Fruit fly (Drosophila melanogaster) whole organism, embryonic: ENCODE measurements around the gene CG1074.

Experiments used
- Abd-B ChIP-seq: fragments of 200-800 bp; sonication (Bioruptor generic); optimal IDR thresholded peaks from 2 replicates; lab custom pipeline; 2018; ENCODE audit warnings: missing biosample characterization, mild to moderate bottlenecking, missing genetic modification characterization, moderate library complexity
- C15 ChIP-seq: fragments of 200-800 bp; sonication (Bioruptor generic); IDR thresholded peaks from 3 replicates; pipeline ENCODE4 v1.3.6; 2022; ENCODE audit warnings: missing biosample characterization, missing genetic modification characterization
- CG10654 ChIP-seq: fragments of 200-800 bp; sonication (Bioruptor generic); optimal IDR thresholded peaks from 2 replicates; lab custom pipeline; 2016; ENCODE audit warnings: missing biosample characterization, missing genetic modification characterization
- CG11723 ChIP-seq: fragments of 200-800 bp; sonication (Bioruptor generic); optimal IDR thresholded peaks from 2 replicates; lab custom pipeline; 2017; ENCODE audit warnings: missing biosample characterization, mild to moderate bottlenecking, missing genetic modification characterization
- CG1233 ChIP-seq: fragments of 200-800 bp; sonication (Bioruptor generic); optimal IDR thresholded peaks from 4 replicates; lab custom pipeline; 2018; ENCODE audit warnings: missing biosample characterization, mild to moderate bottlenecking, missing genetic modification characterization
- CG14710 ChIP-seq: fragments of 200-800 bp; sonication (Bioruptor generic); optimal IDR thresholded peaks from 3 replicates; lab custom pipeline; 2019; ENCODE audit warnings: missing biosample characterization, mild to moderate bottlenecking, missing genetic modification characterization, moderate library complexity
- CG15073 ChIP-seq: fragments of 200-800 bp; sonication (Bioruptor generic); optimal IDR thresholded peaks from 2 replicates; lab custom pipeline; 2016; ENCODE audit warnings: missing biosample characterization, missing genetic modification characterization
- CG16815 ChIP-seq: fragments of 200-800 bp; sonication (Bioruptor generic); optimal IDR thresholded peaks from 3 replicates; lab custom pipeline; 2017; ENCODE audit warnings: missing biosample characterization, mild to moderate bottlenecking, missing genetic modification characterization
- CG17568 ChIP-seq: fragments of 200-800 bp; sonication (Bioruptor generic); optimal IDR thresholded peaks from 2 replicates; lab custom pipeline; 2018; ENCODE audit warnings: missing biosample characterization, mild to moderate bottlenecking, missing genetic modification characterization, moderate library complexity
- CG17612 ChIP-seq: fragments of 200-800 bp; sonication (Bioruptor generic); IDR thresholded peaks from 2 replicates; pipeline ENCODE4 v1.3.6; 2022; ENCODE audit warnings: missing biosample characterization, missing genetic modification characterization
- CG17829 ChIP-seq: fragments of 200-800 bp; optimal IDR thresholded peaks from 2 replicates; lab custom pipeline; 2019; ENCODE audit warnings: missing biosample characterization, mild to moderate bottlenecking, missing genetic modification characterization, moderate library complexity
- CG18011 ChIP-seq: fragments of 200-800 bp; sonication (Bioruptor generic); optimal IDR thresholded peaks from 2 replicates; lab custom pipeline; 2017; ENCODE audit warnings: missing biosample characterization, missing genetic modification characterization, mild to moderate bottlenecking, moderate library complexity, missing genotype
- CG2199 ChIP-seq: fragments of 200-800 bp; sonication (Bioruptor generic); IDR thresholded peaks from 3 replicates; pipeline ENCODE4 v1.3.6; 2022; ENCODE audit warnings: missing biosample characterization, missing genetic modification characterization
- CG30403 ChIP-seq: fragments of 200-800 bp; sonication (Bioruptor generic); optimal IDR thresholded peaks from 3 replicates; lab custom pipeline; 2016; ENCODE audit warnings: missing biosample characterization, missing genetic modification characterization
- CG33557 ChIP-seq: fragments of 200-800 bp; sonication (Bioruptor generic); optimal IDR thresholded peaks from 2 replicates; lab custom pipeline; 2019; ENCODE audit warnings: missing biosample characterization, mild to moderate bottlenecking, missing genetic modification characterization, moderate library complexity
- CG34422 ChIP-seq: fragments of 200-800 bp; sonication (Bioruptor generic); IDR thresholded peaks from 3 replicates; pipeline ENCODE4 v1.3.6; 2022; ENCODE audit warnings: missing biosample characterization, missing genetic modification characterization
- CG3995 ChIP-seq: fragments of 200-800 bp; sonication (Bioruptor generic); optimal IDR thresholded peaks from 3 replicates; lab custom pipeline; 2016; ENCODE audit warnings: missing biosample characterization, missing genetic modification characterization
- CG5245 ChIP-seq: fragments of 200-800 bp; sonication (Bioruptor generic); optimal IDR thresholded peaks from 3 replicates; lab custom pipeline; 2016; ENCODE audit warnings: missing biosample characterization, missing genetic modification characterization
- CG6175 ChIP-seq: fragments of 200-800 bp; sonication (Bioruptor generic); IDR thresholded peaks from 3 replicates; pipeline ENCODE4 v1.3.6; 2022; ENCODE audit warnings: missing biosample characterization, missing genetic modification characterization
- CG7928 ChIP-seq: fragments of 200-800 bp; sonication (Bioruptor generic); optimal IDR thresholded peaks from 2 replicates; lab custom pipeline; 2017; ENCODE audit warnings: missing biosample characterization, mild to moderate bottlenecking, missing genetic modification characterization
- CG8924 ChIP-seq: fragments of 200-800 bp; optimal IDR thresholded peaks from 3 replicates; lab custom pipeline; 2019; ENCODE audit warnings: missing biosample characterization, mild to moderate bottlenecking, missing genetic modification characterization, moderate library complexity
- CG9437 ChIP-seq: fragments of 200-800 bp; sonication (Bioruptor generic); optimal IDR thresholded peaks from 2 replicates; lab custom pipeline; 2018; ENCODE audit warnings: missing biosample characterization, mild to moderate bottlenecking, missing genetic modification characterization
- CG9932 ChIP-seq: fragments of 200-800 bp; sonication (Bioruptor generic); IDR thresholded peaks from 2 replicates; pipeline ENCODE4 v1.3.6; 2022; ENCODE audit warnings: missing biosample characterization, missing genetic modification characterization
- CoRest ChIP-seq: fragments of 200-800 bp; sonication (Bioruptor generic); optimal IDR thresholded peaks from 3 replicates; lab custom pipeline; 2018; ENCODE audit warnings: missing biosample characterization, mild to moderate bottlenecking, missing genetic modification characterization, moderate library complexity
- Dbx ChIP-seq: fragments of 200-800 bp; sonication (Bioruptor generic); IDR thresholded peaks from 3 replicates; pipeline ENCODE4 v1.3.6; 2022; ENCODE audit warnings: missing biosample characterization, missing genetic modification characterization
- Dref ChIP-seq: fragments of 200-800 bp; sonication (Bioruptor generic); IDR thresholded peaks from 2 replicates; pipeline ENCODE4 v1.3.6; 2022; ENCODE audit warnings: missing biosample characterization, missing genetic modification characterization
- Fer2 ChIP-seq: fragments of 200-800 bp; sonication (Bioruptor generic); optimal IDR thresholded peaks from 2 replicates; lab custom pipeline; 2018; ENCODE audit warnings: missing biosample characterization, mild to moderate bottlenecking, missing genetic modification characterization, moderate library complexity
- MBD-R2 ChIP-seq: fragments of 200-800 bp; sonication (Bioruptor generic); IDR thresholded peaks from 2 replicates; pipeline ENCODE4 v1.3.6; 2022; ENCODE audit warnings: missing biosample characterization, missing genetic modification characterization
- Mes4 ChIP-seq: fragments of 200-800 bp; sonication (Bioruptor generic); optimal IDR thresholded peaks from 2 replicates; lab custom pipeline; 2016; ENCODE audit warnings: missing biosample characterization, missing genetic modification characterization
- Myb ChIP-seq: fragments of 200-800 bp; sonication (Bioruptor generic); optimal IDR thresholded peaks from 2 replicates; lab custom pipeline; 2016; ENCODE audit warnings: missing biosample characterization, missing genetic modification characterization
- NC2β ChIP-seq: fragments of 200-800 bp; sonication (Bioruptor generic); optimal IDR thresholded peaks from 2 replicates; lab custom pipeline; 2016; ENCODE audit warnings: missing biosample characterization, missing genetic modification characterization
- NfI ChIP-seq: fragments of 200-800 bp; sonication (Bioruptor generic); optimal IDR thresholded peaks from 3 replicates; lab custom pipeline; 2018; ENCODE audit warnings: missing biosample characterization, mild to moderate bottlenecking, missing genetic modification characterization, moderate library complexity
- Rx ChIP-seq: fragments of 200-800 bp; sonication (Bioruptor generic); IDR thresholded peaks from 2 replicates; pipeline ENCODE4 v1.3.6; 2022; ENCODE audit warnings: missing biosample characterization, missing genetic modification characterization
- Xbp1 ChIP-seq: fragments of 200-800 bp; sonication (Bioruptor generic); optimal IDR thresholded peaks from 3 replicates; lab custom pipeline; 2016; ENCODE audit warnings: missing biosample characterization, mild to moderate bottlenecking, missing genetic modification characterization
- ab ChIP-seq: fragments of 200-800 bp; sonication (Bioruptor generic); optimal IDR thresholded peaks from 2 replicates; lab custom pipeline; 2016; ENCODE audit warnings: missing biosample characterization, missing genetic modification characterization
- ap ChIP-seq: fragments of 200-800 bp; sonication (Bioruptor generic); IDR thresholded peaks from 2 replicates; pipeline ENCODE4 v1.3.6; 2022; ENCODE audit warnings: missing biosample characterization, missing genetic modification characterization
- da ChIP-seq: fragments of 200-800 bp; sonication (Bioruptor generic); optimal IDR thresholded peaks from 2 replicates; lab custom pipeline; 2016; ENCODE audit warnings: missing biosample characterization, missing genetic modification characterization
- dimm ChIP-seq: fragments of 200-800 bp; sonication (Bioruptor generic); IDR thresholded peaks from 2 replicates; pipeline ENCODE4 v1.3.6; 2022; ENCODE audit warnings: missing biosample characterization, missing genetic modification characterization
- ems ChIP-seq: fragments of 200-800 bp; sonication (Bioruptor generic); optimal IDR thresholded peaks from 3 replicates; lab custom pipeline; 2016; ENCODE audit warnings: missing biosample characterization, missing genetic modification characterization
- eve ChIP-seq, 2 experiments: fragments of >200 bp; optimal IDR thresholded peaks; 2 replicates each; lab custom pipeline; 2017; ENCODE audit warnings: missing biosample characterization in 2 of 2, missing genetic modification characterization in 2 of 2
- eyg ChIP-seq: fragments of 200-800 bp; sonication (Bioruptor generic); optimal IDR thresholded peaks from 3 replicates; lab custom pipeline; 2016; ENCODE audit warnings: missing biosample characterization, missing genetic modification characterization
- fd96Cb ChIP-seq: fragments of 200-800 bp; sonication (Bioruptor generic); optimal IDR thresholded peaks from 2 replicates; lab custom pipeline; 2018; ENCODE audit warnings: missing biosample characterization, mild to moderate bottlenecking, missing genetic modification characterization, moderate library complexity
- nau ChIP-seq: fragments of 200-800 bp; sonication (Bioruptor generic); optimal IDR thresholded peaks from 3 replicates; lab custom pipeline; 2017; ENCODE audit warnings: missing biosample characterization, mild to moderate bottlenecking, missing genetic modification characterization, missing genetic modification reagents
- pnt ChIP-seq: fragments of 200-800 bp; sonication (Bioruptor generic); optimal IDR thresholded peaks from 3 replicates; lab custom pipeline; 2016; ENCODE audit warnings: missing biosample characterization, missing genetic modification characterization
- sisA ChIP-seq: fragments of 200-800 bp; sonication (Bioruptor generic); IDR thresholded peaks from 2 replicates; pipeline ENCODE4 v1.3.6; 2022; ENCODE audit warnings: missing biosample characterization, missing genetic modification characterization
- slbo ChIP-seq: fragments of 200-800 bp; sonication (Bioruptor generic); IDR thresholded peaks from 2 replicates; pipeline ENCODE4 v1.3.6; 2022; ENCODE audit warnings: missing biosample characterization, missing genetic modification characterization
- tio ChIP-seq: fragments of 200-800 bp; sonication (Bioruptor generic); optimal IDR thresholded peaks from 2 replicates; lab custom pipeline; 2017; ENCODE audit warnings: missing biosample characterization, missing genetic modification characterization, inconsistent platforms
- wek ChIP-seq: fragments of 200-800 bp; sonication (Bioruptor generic); optimal IDR thresholded peaks from 3 replicates; lab custom pipeline; 2018; ENCODE audit warnings: missing biosample characterization, mild to moderate bottlenecking, missing genetic modification characterization, moderate library complexity
- zf30C ChIP-seq: fragments of 200-800 bp; sonication (Bioruptor generic); optimal IDR thresholded peaks from 3 replicates; lab custom pipeline; 2018; ENCODE audit warnings: missing biosample characterization, mild to moderate bottlenecking, missing genetic modification characterization
- zfh2 ChIP-seq: fragments of 200-800 bp; sonication (Bioruptor generic); optimal IDR thresholded peaks from 2 replicates; lab custom pipeline; 2016; ENCODE audit warnings: missing biosample characterization, missing genetic modification characterization

Gene CG1074

dm6 chr3R:4433441-4434077 lies at the start of gene CG1074, which contains the start of gene eIF3a (continued):
- TF ChIP-seq CG5245 (GFP tag; lab: Kevin White, UChicago) (peak; percentile 35), MBD-R2 (GFP tag; lab: Robert Waterston, UW) (peak; percentile 96), Dref (GFP tag; lab: Robert Waterston, UW) (peak; percentile 98), CG17612 (GFP tag; lab: Robert Waterston, UW) (no peak), CG10654 (GFP tag; lab: Kevin White, UChicago) (peak; percentile 40), ems (GFP tag; lab: Kevin White, UChicago) (peak; percentile 57), eve (GFP tag; optimal IDR thresholded peaks at IDR 0.05; lab: Kevin White, UChicago) (no peak), CG16815 (GFP tag; lab: Kevin White, UChicago) (no peak), Xbp1 (peak; percentile 65), CG33557 (GFP tag; lab: Kevin White, UChicago) (peak; percentile 56), CG11723 (GFP tag; lab: Kevin White, UChicago) (peak; percentile 59), C15 (GFP tag; lab: Robert Waterston, UW) (0 out of 3 replicates have a peak, but pooled peaks have one; percentile 40), CG17568 (no peak), CG8924 (tag; lab: Kevin White, UChicago) (peak; percentile 83), ab (GFP tag; lab: Kevin White, UChicago) (no peak), slbo (GFP tag; lab: Robert Waterston, UW) (peak; percentile 74), zfh2 (peak; percentile 52), CG17829 (peak; percentile 77), CG7928 (peak; percentile 84), CG34422 (GFP tag; lab: Robert Waterston, UW) (peak; percentile 90; the same call in 2 of the 3 replicates), da (GFP tag; lab: Kevin White, UChicago) (peak; percentile 67), dimm (GFP tag; lab: Robert Waterston, UW) (0 out of 2 replicates have a peak, but pooled peaks have one; percentile 19), nau (GFP tag; lab: Kevin White, UChicago) (no peak), pnt (GFP tag; lab: Kevin White, UChicago) (no peak), tio (GFP tag; lab: Kevin White, UChicago) (no peak), CG9932 (GFP tag; lab: Robert Waterston, UW) (peak; percentile 84), CG14710 (peak; percentile 80), Rx (GFP tag; lab: Robert Waterston, UW) (no peak), fd96Cb (tag; lab: Kevin White, UChicago) (peak; percentile 19), eyg (GFP tag; lab: Kevin White, UChicago) (peak; percentile 45), sisA (no peak), CG15073 (no peak), CG9437 (peak; percentile 53), CG30403 (peak; percentile 52), wek (GFP tag; lab: Kevin White, UChicago) (peak; percentile 65), ap (GFP tag; lab: Robert Waterston, UW) (no peak), Dbx (GFP tag; lab: Robert Waterston, UW) (peak; percentile 81), Mes4 (GFP tag; lab: Kevin White, UChicago) (peak; percentile 60), CG18011 (GFP tag; lab: Kevin White, UChicago) (peak; percentile 69), CG6175 (GFP tag; lab: Robert Waterston, UW) (peak; percentile 34; the same call in 1 of the 3 replicates), Myb (GFP tag; lab: Kevin White, UChicago) (peak; percentile 70), CG3995 (GFP tag; lab: Kevin White, UChicago) (peak; percentile 76), NC2β (peak; percentile 70), Abd-B (no peak), NfI (GFP tag; lab: Kevin White, UChicago) (peak; percentile 77), CG2199 (peak; percentile 69; the same call in 1 of the 3 replicates), CG1233 (GFP tag; lab: Kevin White, UChicago) (peak; percentile 52), CoRest (tag; lab: Kevin White, UChicago) (peak; percentile 51), zf30C (no peak), Fer2 (tag; lab: Kevin White, UChicago) (peak; percentile 33)
